Fruit fly (Drosophila melanogaster) whole organism, embryonic: ENCODE results near the gene Arl8.

Experiments used
- Atf-2 ChIP-seq: fragments of 200-800 bp; sonication (Bioruptor generic); optimal IDR thresholded peaks from 2 replicates; lab custom pipeline; 2016; ENCODE audit warnings: missing biosample characterization, missing genetic modification characterization
- CG10431 ChIP-seq: fragments of 200-800 bp; sonication (Bioruptor generic); optimal IDR thresholded peaks from 3 replicates; lab custom pipeline; 2018; ENCODE audit warnings: missing biosample characterization, mild to moderate bottlenecking, missing genetic modification characterization
- CG1529 ChIP-seq: fragments of 200-800 bp; sonication (Bioruptor generic); optimal IDR thresholded peaks from 3 replicates; lab custom pipeline; 2018; ENCODE audit warnings: missing biosample characterization, missing genetic modification characterization
- CG1603 ChIP-seq: fragments of 200-800 bp; sonication (Bioruptor generic); optimal IDR thresholded peaks from 2 replicates; lab custom pipeline; 2019; ENCODE audit warnings: missing biosample characterization, mild to moderate bottlenecking, missing genetic modification characterization, moderate library complexity
- CG16863 ChIP-seq: fragments of 200-800 bp; sonication (Bioruptor generic); optimal IDR thresholded peaks from 3 replicates; lab custom pipeline; 2016; ENCODE audit warnings: missing biosample characterization, missing genetic modification characterization
- CG18476 ChIP-seq: fragments of 200-800 bp; sonication (Bioruptor generic); optimal IDR thresholded peaks from 2 replicates; lab custom pipeline; 2016; ENCODE audit warnings: missing biosample characterization, mild to moderate bottlenecking, missing genetic modification characterization
- CG4730 ChIP-seq: fragments of 200-800 bp; sonication (Bioruptor generic); IDR thresholded peaks from 2 replicates; pipeline ENCODE4 v1.3.6; 2022; ENCODE audit warnings: missing biosample characterization, missing genetic modification characterization
- CG7372 ChIP-seq: fragments of 200-800 bp; sonication (Bioruptor generic); IDR thresholded peaks from 2 replicates; pipeline ENCODE4 v1.3.6; 2022; ENCODE audit warnings: missing biosample characterization, missing genetic modification characterization
- Hr78 ChIP-seq, 2 experiments: fragments of 200-800 bp in 1 of 2; fragments of >200 bp in 1 of 2; sonication (Bioruptor generic) in 1 of 2; optimal IDR thresholded peaks; 2 replicates each; lab custom pipeline; 2017 to 2019; ENCODE audit warnings: missing biosample characterization in 2 of 2, missing genetic modification characterization in 2 of 2, mild to moderate bottlenecking in 1 of 2, moderate library complexity in 1 of 2
- her ChIP-seq: fragments of 200-800 bp; sonication (Bioruptor generic); optimal IDR thresholded peaks from 2 replicates; lab custom pipeline; 2016; ENCODE audit warnings: missing biosample characterization, missing genetic modification characterization
- lbe ChIP-seq: fragments of 200-800 bp; sonication (Bioruptor generic); optimal IDR thresholded peaks from 2 replicates; lab custom pipeline; 2016; ENCODE audit warnings: missing biosample characterization, mild to moderate bottlenecking, missing genetic modification characterization
- pan ChIP-seq, 4 experiments: fragments of >200 bp in 3 of 4; fragments of 200-800 bp in 1 of 4; sonication (Bioruptor generic) in 1 of 4; optimal IDR thresholded peaks in 3 of 4; IDR thresholded peaks in 1 of 4; 2 replicates each; pipeline versions ENCODE4 v1.3.6 to Lab custom; 2017 to 2022; ENCODE audit warnings: missing biosample characterization in 2 of 4, missing genetic modification characterization in 2 of 4, mixed read lengths in 1 of 4
- sna ChIP-seq: fragments of 200-800 bp; sonication (Bioruptor generic); IDR thresholded peaks from 2 replicates; pipeline ENCODE4 v1.3.6; 2022; ENCODE audit warnings: missing biosample characterization, missing genetic modification characterization; ENCODE audit not compliant: partially characterized antibody

DNA sequence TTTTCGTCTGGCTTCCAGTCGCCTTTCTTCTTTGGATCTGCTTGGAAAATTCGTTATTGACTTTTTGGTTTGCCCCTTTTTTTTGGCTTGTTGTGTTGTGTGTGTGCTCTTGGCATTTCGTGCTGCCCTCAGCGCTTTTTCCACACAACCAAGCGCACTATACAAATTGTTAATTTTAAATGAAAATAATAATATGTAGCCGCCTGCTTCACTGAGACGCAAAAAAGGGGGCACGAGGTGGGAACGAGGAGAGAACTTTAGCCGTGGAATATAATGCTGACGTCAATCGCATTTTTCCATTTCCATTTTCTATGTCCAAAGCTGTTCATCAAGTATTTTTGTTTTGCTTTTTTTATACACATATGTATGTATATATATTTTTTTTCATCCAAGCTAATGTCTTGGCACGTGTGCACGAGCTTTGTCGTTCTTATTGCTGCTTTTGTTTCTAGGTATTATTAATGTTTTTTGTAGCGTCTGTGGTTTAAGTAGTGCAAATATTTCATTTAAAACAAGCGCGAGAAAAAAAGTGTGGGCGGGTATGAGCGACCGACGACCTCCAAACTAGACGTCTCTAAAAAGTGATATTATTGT is 14.5 kb upstream of the Arl8 start:
- TF ChIP-seq CG1529 (GFP tag; lab: Kevin White, UChicago) (no peak), CG1603 (no peak), Atf-2 (no peak), CG4730 (GFP tag; lab: Robert Waterston, UW) (no peak), CG7372 (GFP tag; lab: Robert Waterston, UW) (no peak), lbe (GFP tag; lab: Kevin White, UChicago) (no peak), pan (optimal IDR thresholded peaks at IDR 0.05; lab: Kevin White, UChicago) (no peak), pan (GFP tag; optimal IDR thresholded peaks at IDR 0.05 in 1 of 2, IDR thresholded peaks at IDR 0.05 in 1 of 2) (no peak), CG10431 (no peak), CG18476 (GFP tag; lab: Kevin White, UChicago) (no peak), CG16863 (no peak), sna (no peak), Hr78 (GFP tag; optimal IDR thresholded peaks at IDR 0.05; lab: Kevin White, UChicago) (no peak), her (GFP tag; lab: Kevin White, UChicago) (no peak)
